Fruit fly (Drosophila melanogaster): Measurements from ENCODE around the gene CG9427.

The CG9427 gene

dm6 chr3R:9594251-9594581, 32.5 kb downstream of the CG9427 start:
- TF ChIP-seq h (GFP tag; optimal IDR thresholded peaks at IDR 0.05), result no peak
- TF ChIP-seq brk (GFP tag; optimal IDR thresholded peaks at IDR 0.05), result no peak
- no peak for TF ChIP-seq Dfd (GFP tag; optimal IDR thresholded peaks at IDR 0.05)
- TF ChIP-seq sage (GFP tag; optimal IDR thresholded peaks at IDR 0.05), result no peak
- TF ChIP-seq br (GFP tag; optimal IDR thresholded peaks at IDR 0.05), result no peak
- TF ChIP-seq Sp1 (GFP tag; optimal IDR thresholded peaks at IDR 0.05), result no peak
- TF ChIP-seq tai (GFP tag; optimal IDR thresholded peaks at IDR 0.05), result no peak
- no peak for TF ChIP-seq Jra (GFP tag; optimal IDR thresholded peaks at IDR 0.05)
- no peak for TF ChIP-seq psq (GFP tag; optimal IDR thresholded peaks at IDR 0.05)
- no peak for TF ChIP-seq ey (GFP tag; optimal IDR thresholded peaks at IDR 0.05)
- no peak for TF ChIP-seq rgr (GFP tag; optimal IDR thresholded peaks at IDR 0.05)
- TF ChIP-seq OdsH (GFP tag; optimal IDR thresholded peaks at IDR 0.05), result no peak

dm6 chr3R:9593408-9594250, 33.1 kb downstream of the CG9427 start:
- TF ChIP-seq CG9705 (GFP tag; optimal IDR thresholded peaks at IDR 0.05) (no peak), foxo (GFP tag; optimal IDR thresholded peaks at IDR 0.05) (peak in 1 of 2 experiments; percentile 28), fru (GFP tag; optimal IDR thresholded peaks at IDR 0.05) (peak; percentile 12)

- TF ChIP-seq HLH106 (tag; optimal IDR thresholded peaks at IDR 0.05) (no peak), ey (GFP tag; optimal IDR thresholded peaks at IDR 0.05) (no peak), pan (optimal IDR thresholded peaks at IDR 0.05) (no peak), Rel (GFP tag; optimal IDR thresholded peaks at IDR 0.05) (no peak), Rel (tag; optimal IDR thresholded peaks at IDR 0.05) (no peak), rgr (GFP tag; optimal IDR thresholded peaks at IDR 0.05) (no peak), lola (GFP tag; optimal IDR thresholded peaks at IDR 0.05) (no peak), Hr83 (GFP tag; optimal IDR thresholded peaks at IDR 0.05; ENCODE audit: poor library complexity, severe bottlenecking) (no peak), br (GFP tag; optimal IDR thresholded peaks at IDR 0.05) (no peak), dl (GFP tag; optimal IDR thresholded peaks at IDR 0.05; ENCODE audit: insufficient read depth in 1 of 2, partially characterized antibody in 2 of 2) (no peak), tai (GFP tag; optimal IDR thresholded peaks at IDR 0.05) (no peak), Vsx2 (GFP tag; optimal IDR thresholded peaks at IDR 0.05; ENCODE audit: partially characterized antibody) (no peak), Dfd (GFP tag; optimal IDR thresholded peaks at IDR 0.05) (no peak), dmrt93B (GFP tag; optimal IDR thresholded peaks at IDR 0.05) (no peak), h (GFP tag; optimal IDR thresholded peaks at IDR 0.05) (no peak), CG9705 (GFP tag; optimal IDR thresholded peaks at IDR 0.05) (no peak), Sp1 (GFP tag; optimal IDR thresholded peaks at IDR 0.05) (no peak), Jra (GFP tag; optimal IDR thresholded peaks at IDR 0.05) (no peak)
These were observed 34.9 kb downstream of the CG9427 start for dm6 chr3R:9591769-9592388.

dm6 chr3R:9590952-9591532, 35.7 kb downstream of the CG9427 start, which contains the start of the genes bocks and CG8312:
Gene bocks, minus strand, starts transcription at chr3R:9591002.
Gene CG8312, plus strand, starts transcription at chr3R:9591309.
- TF ChIP-seq Myc (optimal IDR thresholded peaks at IDR 0.05) (peak; percentile 63), Sp1 (GFP tag; optimal IDR thresholded peaks at IDR 0.05) (peak; percentile 21), br (GFP tag; optimal IDR thresholded peaks at IDR 0.05) (peak; percentile 63), foxo (GFP tag; optimal IDR thresholded peaks at IDR 0.05) (peak in 1 of 2 experiments; percentile 46), Hr83 (GFP tag; optimal IDR thresholded peaks at IDR 0.05; ENCODE audit: poor library complexity, severe bottlenecking) (peak; percentile 31), tai (GFP tag; optimal IDR thresholded peaks at IDR 0.05) (no peak), woc (GFP tag; optimal IDR thresholded peaks at IDR 0.05) (no peak), ey (GFP tag; optimal IDR thresholded peaks at IDR 0.05) (peak; percentile 25), pan (optimal IDR thresholded peaks at IDR 0.05) (no peak), CG9705 (GFP tag; optimal IDR thresholded peaks at IDR 0.05) (peak; percentile 22), Rel (GFP tag; optimal IDR thresholded peaks at IDR 0.05) (no peak), Rel (tag; optimal IDR thresholded peaks at IDR 0.05) (peak; percentile 48), HLH106 (tag; optimal IDR thresholded peaks at IDR 0.05) (peak; percentile 36), fru (GFP tag; optimal IDR thresholded peaks at IDR 0.05) (peak; percentile 65), sv (GFP tag; optimal IDR thresholded peaks at IDR 0.05) (peak; percentile 27), h (GFP tag; optimal IDR thresholded peaks at IDR 0.05) (peak; percentile 53), lola (GFP tag; optimal IDR thresholded peaks at IDR 0.05) (no peak), rgr (GFP tag; optimal IDR thresholded peaks at IDR 0.05) (peak; percentile 42), Dfd (GFP tag; optimal IDR thresholded peaks at IDR 0.05) (no peak), Jra (GFP tag; optimal IDR thresholded peaks at IDR 0.05) (peak; percentile 80), Hnf4 (GFP tag; optimal IDR thresholded peaks at IDR 0.05) (peak; percentile 78)

All from whole organism, wandering third instar larva.